Worm (Caenorhabditis elegans) whole organism, L2 larva: Measurements from ENCODE around the gene F23A7.8.

ENCODE experiments used
- elt-1 ChIP-seq: fragments of 150-350 bp; optimal IDR thresholded peaks from 2 replicates; lab custom pipeline; 2014; ENCODE audit warnings: missing biosample characterization, missing genetic modification characterization
- elt-3 ChIP-seq: sonication (generic microtip); optimal IDR thresholded peaks from 2 replicates; lab custom pipeline; 2017; ENCODE audit warnings: missing biosample characterization, missing genetic modification characterization
- mdl-1 ChIP-seq, 2 experiments: fragments of 150-350 bp in 1 of 2; sonication (generic microtip) in 1 of 2; optimal IDR thresholded peaks; 2 replicates each; lab custom pipeline; 2017; ENCODE audit warnings: missing biosample characterization in 2 of 2, missing genetic modification characterization in 2 of 2
- skn-1 ChIP-seq: sonication (generic microtip); optimal IDR thresholded peaks from 2 replicates; lab custom pipeline; 2017; ENCODE audit warnings: missing biosample characterization, missing genetic modification characterization
- unc-62 ChIP-seq: fragments of 150-350 bp; optimal IDR thresholded peaks from 2 replicates; lab custom pipeline; 2014; ENCODE audit warnings: missing biosample characterization, missing genetic modification reagents, missing genetic modification characterization

ce11 chrX:16240626-16241025 is 27.5 kb downstream of the F23A7.8 start:
- TF ChIP-seq elt-1 (tag; lab: Kevin White, UChicago) (no peak), unc-62 (GFP tag; lab: Kevin White, UChicago) (no peak), skn-1 (tag; lab: Kevin White, UChicago) (no peak), mdl-1 (tag; optimal IDR thresholded peaks at IDR 0.05; lab: Kevin White, UChicago) (no peak), elt-3 (tag; lab: Kevin White, UChicago) (no peak)
